Fruit fly (Drosophila melanogaster) whole organism, embryonic: ENCODE results near the gene HINT1.
A peak's percentile ranks its signal among the peaks of the same experiment; 100 is the strongest.

Experiments used
- ATbp ChIP-seq: fragments of 200-800 bp; sonication (Bioruptor generic); optimal IDR thresholded peaks from 2 replicates; lab custom pipeline; 2017; ENCODE audit warnings: missing biosample characterization, mild to moderate bottlenecking, missing genetic modification characterization, missing genetic modification reagents
- Abd-B ChIP-seq: fragments of 200-800 bp; sonication (Bioruptor generic); optimal IDR thresholded peaks from 2 replicates; lab custom pipeline; 2018; ENCODE audit warnings: missing biosample characterization, mild to moderate bottlenecking, missing genetic modification characterization, moderate library complexity
- Atf6 ChIP-seq: fragments of 200-800 bp; sonication (Bioruptor generic); IDR thresholded peaks from 2 replicates; pipeline ENCODE4 v1.3.6; 2022; ENCODE audit warnings: missing biosample characterization, missing genetic modification characterization
- BtbVII ChIP-seq: fragments of 200-800 bp; sonication (Bioruptor generic); optimal IDR thresholded peaks from 3 replicates; lab custom pipeline; 2017; ENCODE audit warnings: missing biosample characterization, mild to moderate bottlenecking, missing genetic modification characterization
- CG10959 ChIP-seq: fragments of 200-800 bp; sonication (Bioruptor generic); IDR thresholded peaks from 2 replicates; pipeline ENCODE4 v1.3.6; 2022; ENCODE audit warnings: missing biosample characterization, missing genetic modification characterization
- CG10979 ChIP-seq: fragments of 200-800 bp; sonication (Bioruptor generic); optimal IDR thresholded peaks from 2 replicates; lab custom pipeline; 2018; ENCODE audit warnings: missing biosample characterization, mild to moderate bottlenecking, missing genetic modification characterization, moderate library complexity
- CG11093 ChIP-seq: fragments of 200-800 bp; sonication (Bioruptor generic); IDR thresholded peaks from 3 replicates; pipeline ENCODE4 v1.3.6; 2022; ENCODE audit warnings: missing biosample characterization, missing genetic modification characterization
- CG11398 ChIP-seq: fragments of 200-800 bp; sonication (Bioruptor generic); optimal IDR thresholded peaks from 2 replicates; lab custom pipeline; 2016; ENCODE audit warnings: missing biosample characterization, missing genetic modification characterization
- CG12219 ChIP-seq: fragments of 200-800 bp; sonication (Bioruptor generic); optimal IDR thresholded peaks from 3 replicates; lab custom pipeline; 2018; ENCODE audit warnings: missing biosample characterization, mild to moderate bottlenecking, missing genetic modification characterization
- CG12769 ChIP-seq: fragments of 200-800 bp; sonication (Bioruptor generic); optimal IDR thresholded peaks from 2 replicates; lab custom pipeline; 2019; ENCODE audit warnings: missing biosample characterization, mild to moderate bottlenecking, missing genetic modification characterization, moderate library complexity
- CG1647 ChIP-seq: fragments of 200-800 bp; sonication (Bioruptor generic); optimal IDR thresholded peaks from 3 replicates; lab custom pipeline; 2016; ENCODE audit warnings: missing biosample characterization, missing genetic modification characterization
- CG17328 ChIP-seq: fragments of 200-800 bp; sonication (Bioruptor generic); IDR thresholded peaks from 2 replicates; pipeline ENCODE4 v1.3.6; 2022; ENCODE audit warnings: missing biosample characterization, missing genetic modification characterization
- CG17385 ChIP-seq: fragments of 200-800 bp; sonication (Bioruptor generic); optimal IDR thresholded peaks from 3 replicates; lab custom pipeline; 2018; ENCODE audit warnings: missing biosample characterization, mild to moderate bottlenecking, missing genetic modification characterization
- CG1792 ChIP-seq: fragments of 200-800 bp; sonication (Bioruptor generic); optimal IDR thresholded peaks from 2 replicates; lab custom pipeline; 2016; ENCODE audit warnings: missing biosample characterization, missing genetic modification characterization
- CG1832 ChIP-seq: fragments of 200-800 bp; sonication (Bioruptor generic); optimal IDR thresholded peaks from 2 replicates; lab custom pipeline; 2017; ENCODE audit warnings: missing biosample characterization, mild to moderate bottlenecking, missing genetic modification characterization, inconsistent platforms
- CG3726 ChIP-seq: fragments of 200-800 bp; sonication (Bioruptor generic); IDR thresholded peaks from 3 replicates; pipeline ENCODE4, ENCODE4 v1.3.6; 2022; ENCODE audit warnings: missing biosample characterization, missing genetic modification characterization
- CG8290 ChIP-seq, 3 experiments: fragments of 200-800 bp; sonication (Bioruptor generic); optimal IDR thresholded peaks; 2 replicates each; lab custom pipeline; 2016 to 2019; ENCODE audit warnings: missing biosample characterization in 3 of 3, missing genetic modification characterization in 3 of 3, mild to moderate bottlenecking in 2 of 3, moderate library complexity in 1 of 3
- CG8478 ChIP-seq: fragments of >200 bp; optimal IDR thresholded peaks from 2 replicates; lab custom pipeline; 2018
- CG9215 ChIP-seq: fragments of 200-800 bp; sonication (Bioruptor generic); IDR thresholded peaks from 2 replicates; pipeline ENCODE4 v1.3.6; 2022; ENCODE audit warnings: missing biosample characterization, missing genetic modification characterization
- CG9932 ChIP-seq: fragments of 200-800 bp; sonication (Bioruptor generic); IDR thresholded peaks from 2 replicates; pipeline ENCODE4 v1.3.6; 2022; ENCODE audit warnings: missing biosample characterization, missing genetic modification characterization
- CkIIα-i1 ChIP-seq: fragments of 200-800 bp; sonication (Bioruptor generic); IDR thresholded peaks from 2 replicates; pipeline ENCODE4 v1.3.6; 2022; ENCODE audit warnings: missing biosample characterization, missing genetic modification characterization
- Dek ChIP-seq: fragments of 200-800 bp; sonication (Bioruptor generic); optimal IDR thresholded peaks from 3 replicates; lab custom pipeline; 2019; ENCODE audit warnings: missing biosample characterization, mild to moderate bottlenecking, missing genetic modification characterization, moderate library complexity
- Dref ChIP-seq: fragments of 200-800 bp; sonication (Bioruptor generic); IDR thresholded peaks from 2 replicates; pipeline ENCODE4 v1.3.6; 2022; ENCODE audit warnings: missing biosample characterization, missing genetic modification characterization
- HHEX ChIP-seq: fragments of 200-800 bp; sonication (Bioruptor generic); optimal IDR thresholded peaks from 3 replicates; lab custom pipeline; 2017; ENCODE audit warnings: missing biosample characterization, mild to moderate bottlenecking, missing genetic modification characterization, missing genetic modification reagents
- NfI ChIP-seq: fragments of 200-800 bp; sonication (Bioruptor generic); optimal IDR thresholded peaks from 3 replicates; lab custom pipeline; 2018; ENCODE audit warnings: missing biosample characterization, mild to moderate bottlenecking, missing genetic modification characterization, moderate library complexity
- Spps ChIP-seq: fragments of 200-800 bp; sonication (Bioruptor generic); optimal IDR thresholded peaks from 2 replicates; lab custom pipeline; 2018; ENCODE audit warnings: missing biosample characterization, mild to moderate bottlenecking, missing genetic modification characterization
- al ChIP-seq: fragments of 200-800 bp; sonication (Bioruptor generic); IDR thresholded peaks from 2 replicates; pipeline ENCODE4 v1.3.6; 2022; ENCODE audit warnings: missing biosample characterization, missing genetic modification characterization
- ato ChIP-seq: fragments of 200-800 bp; sonication (Bioruptor generic); IDR thresholded peaks from 2 replicates; pipeline ENCODE4 v1.3.6; 2022; ENCODE audit warnings: missing biosample characterization, missing genetic modification characterization; ENCODE audit not compliant: partially characterized antibody
- bab2 ChIP-seq: fragments of 200-800 bp; sonication (Bioruptor generic); optimal IDR thresholded peaks from 2 replicates; lab custom pipeline; 2016; ENCODE audit warnings: missing biosample characterization, missing genetic modification characterization
- chm ChIP-seq: fragments of 200-800 bp; sonication (Bioruptor generic); IDR thresholded peaks from 2 replicates; pipeline ENCODE4 v1.3.6; 2022; ENCODE audit warnings: missing biosample characterization, missing genetic modification characterization
- crc ChIP-seq: fragments of 200-800 bp; sonication (Bioruptor generic); optimal IDR thresholded peaks from 2 replicates; lab custom pipeline; 2016; ENCODE audit warnings: missing biosample characterization, missing genetic modification characterization
- dan ChIP-seq: fragments of 200-800 bp; sonication (Bioruptor generic); IDR thresholded peaks from 2 replicates; pipeline ENCODE4 v1.3.6; 2022; ENCODE audit warnings: missing biosample characterization, missing genetic modification characterization
- dimm ChIP-seq: fragments of 200-800 bp; sonication (Bioruptor generic); IDR thresholded peaks from 2 replicates; pipeline ENCODE4 v1.3.6; 2022; ENCODE audit warnings: missing biosample characterization, missing genetic modification characterization
- dmrt99B ChIP-seq: fragments of 200-800 bp; sonication (Bioruptor generic); optimal IDR thresholded peaks from 2 replicates; lab custom pipeline; 2018; ENCODE audit warnings: missing biosample characterization, mild to moderate bottlenecking, missing genetic modification characterization, moderate library complexity
- dysf ChIP-seq: fragments of 200-800 bp; sonication (Bioruptor generic); IDR thresholded peaks from 3 replicates; pipeline ENCODE4 v1.3.6; 2022; ENCODE audit warnings: missing biosample characterization, missing genetic modification characterization
- fd3F ChIP-seq: fragments of 200-800 bp; sonication (Bioruptor generic); optimal IDR thresholded peaks from 2 replicates; lab custom pipeline; 2018; ENCODE audit warnings: missing biosample characterization, mild to moderate bottlenecking, missing genetic modification characterization, moderate library complexity
- fru ChIP-seq: fragments of >200 bp; optimal IDR thresholded peaks from 2 replicates; lab custom pipeline; 2017
- ftz-f1 ChIP-seq: fragments of 200-800 bp; sonication (Bioruptor generic); optimal IDR thresholded peaks from 2 replicates; lab custom pipeline; 2016; ENCODE audit warnings: missing biosample characterization, missing genetic modification characterization
- fu2 ChIP-seq: fragments of 200-800 bp; sonication (Bioruptor generic); optimal IDR thresholded peaks from 2 replicates; lab custom pipeline; 2016; ENCODE audit warnings: missing biosample characterization, missing genetic modification characterization
- gcm2 ChIP-seq: fragments of 200-800 bp; sonication (Bioruptor generic); optimal IDR thresholded peaks from 2 replicates; lab custom pipeline; 2016; ENCODE audit warnings: missing biosample characterization, missing genetic modification characterization
- lab ChIP-seq: fragments of 200-800 bp; sonication (Bioruptor generic); optimal IDR thresholded peaks from 3 replicates; lab custom pipeline; 2017; ENCODE audit warnings: missing biosample characterization, missing genetic modification characterization, mild to moderate bottlenecking, moderate library complexity, missing genetic modification reagents
- lmd ChIP-seq: fragments of 200-800 bp; sonication (Bioruptor generic); IDR thresholded peaks from 2 replicates; pipeline ENCODE4 v1.3.6; 2022; ENCODE audit warnings: missing biosample characterization, missing genetic modification characterization
- nerfin-1 ChIP-seq: fragments of 200-800 bp; sonication (Bioruptor generic); optimal IDR thresholded peaks from 3 replicates; lab custom pipeline; 2019; ENCODE audit warnings: missing biosample characterization, mild to moderate bottlenecking, missing genetic modification characterization, moderate library complexity
- nom ChIP-seq: fragments of 200-800 bp; sonication (Bioruptor generic); optimal IDR thresholded peaks from 2 replicates; lab custom pipeline; 2017; ENCODE audit warnings: missing biosample characterization, missing genetic modification characterization, mild to moderate bottlenecking, moderate library complexity, missing genetic modification reagents
- ranshi ChIP-seq: fragments of 200-800 bp; sonication (Bioruptor generic); IDR thresholded peaks from 2 replicates; pipeline ENCODE4 v1.3.6; 2022; ENCODE audit warnings: missing biosample characterization, missing genetic modification characterization
- row ChIP-seq: fragments of 200-800 bp; sonication (Bioruptor generic); IDR thresholded peaks from 3 replicates; pipeline ENCODE4 v1.3.6; 2022; ENCODE audit warnings: missing biosample characterization, missing genetic modification characterization
- sisA ChIP-seq: fragments of 200-800 bp; sonication (Bioruptor generic); IDR thresholded peaks from 2 replicates; pipeline ENCODE4 v1.3.6; 2022; ENCODE audit warnings: missing biosample characterization, missing genetic modification characterization
- slbo ChIP-seq: fragments of 200-800 bp; sonication (Bioruptor generic); IDR thresholded peaks from 2 replicates; pipeline ENCODE4 v1.3.6; 2022; ENCODE audit warnings: missing biosample characterization, missing genetic modification characterization
- sqz ChIP-seq: fragments of 200-800 bp; sonication (Bioruptor generic); optimal IDR thresholded peaks from 3 replicates; lab custom pipeline; 2018; ENCODE audit warnings: missing biosample characterization, mild to moderate bottlenecking, missing genetic modification characterization
- tup ChIP-seq: fragments of 200-800 bp; sonication (Bioruptor generic); optimal IDR thresholded peaks from 2 replicates; lab custom pipeline; 2016; ENCODE audit warnings: missing biosample characterization, mild to moderate bottlenecking, missing genetic modification characterization, moderate library complexity
- vfl ChIP-seq: fragments of 200-800 bp; sonication (Bioruptor generic); optimal IDR thresholded peaks from 2 replicates; lab custom pipeline; 2016; ENCODE audit warnings: missing biosample characterization, missing genetic modification characterization
- vvl ChIP-seq: fragments of 200-800 bp; sonication (Bioruptor generic); IDR thresholded peaks from 2 replicates; pipeline ENCODE4 v1.3.6; 2022; ENCODE audit warnings: missing biosample characterization, missing genetic modification characterization

HINT1 gene

DNA sequence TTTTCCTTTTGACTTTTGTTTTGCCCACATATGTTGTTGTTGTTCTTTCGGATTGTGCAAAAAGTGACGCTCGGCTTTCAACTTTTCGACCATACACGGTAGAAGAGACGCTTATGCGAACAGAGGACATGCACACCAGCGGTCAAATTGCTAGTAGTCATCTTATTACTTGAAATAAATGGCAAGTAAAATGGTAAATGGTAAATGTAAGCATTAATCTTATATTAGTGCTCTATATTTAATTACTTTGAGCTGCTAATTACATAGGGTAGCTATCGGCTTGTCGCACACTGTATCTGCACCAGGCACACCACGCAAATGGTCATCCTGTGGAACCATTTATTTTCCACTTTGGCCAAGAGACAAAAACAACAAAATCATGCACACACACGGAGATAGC is 48.6 kb upstream of the HINT1 start (continued):
- 0 out of 2 replicates have a peak, but pooled peaks have one; percentile 37 for TF ChIP-seq ranshi (GFP tag; lab: Robert Waterston, UW)
- TF ChIP-seq row (GFP tag; lab: Robert Waterston, UW): peak; percentile 43; the same call in 2 of the 3 replicates
- no peak for TF ChIP-seq fd3F
- no peak for TF ChIP-seq dimm (GFP tag; lab: Robert Waterston, UW)
- TF ChIP-seq lab (GFP tag; lab: Kevin White, UChicago): peak; percentile 59
- TF ChIP-seq CG8290 (GFP tag; optimal IDR thresholded peaks at IDR 0.05; lab: Kevin White, UChicago): no peak
- peak in 1 of 2 experiments; percentile 47 for TF ChIP-seq CG8290 (tag; optimal IDR thresholded peaks at IDR 0.05; lab: Kevin White, UChicago)
- TF ChIP-seq Dref: no peak
- TF ChIP-seq CG17328: no peak
- no peak for TF ChIP-seq chm
- TF ChIP-seq vfl (GFP tag; lab: Kevin White, UChicago): no peak
- TF ChIP-seq bab2: no peak
- no peak for TF ChIP-seq nom
- no peak for TF ChIP-seq tup (GFP tag; lab: Kevin White, UChicago)
- 0 out of 3 replicates have a peak, but pooled peaks have one; percentile 15 for TF ChIP-seq CG3726 (GFP tag; lab: Robert Waterston, UW)
- no peak for TF ChIP-seq ftz-f1 (GFP tag; lab: Kevin White, UChicago)
- TF ChIP-seq Spps (tag; lab: Kevin White, UChicago): no peak
- TF ChIP-seq al (GFP tag; lab: Robert Waterston, UW): no peak
- no peak for TF ChIP-seq CG11398 (GFP tag; lab: Kevin White, UChicago)
- TF ChIP-seq CG1647 (GFP tag; lab: Kevin White, UChicago): no peak
- no peak for TF ChIP-seq CG1792
- no peak for TF ChIP-seq CG9932 (GFP tag; lab: Robert Waterston, UW)
- TF ChIP-seq crc (GFP tag; lab: Kevin White, UChicago): no peak
- no peak for TF ChIP-seq CG17385 (GFP tag; lab: Kevin White, UChicago)
- 0 out of 3 replicates have a peak, but pooled peaks have one; percentile 36 for TF ChIP-seq dysf (GFP tag; lab: Robert Waterston, UW)
- TF ChIP-seq ATbp: no peak
- no peak for TF ChIP-seq sqz (GFP tag; lab: Kevin White, UChicago)
- TF ChIP-seq slbo: peak; percentile 52; the same call in 1 of the 2 replicates
- no peak; the same call in 1 of the 2 replicates for TF ChIP-seq CG9215
- TF ChIP-seq BtbVII: no peak
- peak; percentile 40 for TF ChIP-seq lmd (GFP tag; lab: Robert Waterston, UW)
- TF ChIP-seq CG11093 (GFP tag; lab: Robert Waterston, UW): no peak
- no peak for TF ChIP-seq NfI (GFP tag; lab: Kevin White, UChicago)
- TF ChIP-seq Atf6 (GFP tag; lab: Robert Waterston, UW): peak; percentile 10; the same call in 1 of the 2 replicates
- TF ChIP-seq CG8478 (lab: Kevin White, UChicago): no peak
- TF ChIP-seq CG1832 (GFP tag; lab: Kevin White, UChicago): no peak
- TF ChIP-seq ato (GFP tag; lab: Robert Waterston, UW): no peak
- no peak for TF ChIP-seq nerfin-1
- no peak for TF ChIP-seq CkIIα-i1 (GFP tag; lab: Robert Waterston, UW)
- no peak for TF ChIP-seq CG10959
- TF ChIP-seq gcm2 (GFP tag; lab: Kevin White, UChicago): no peak
- TF ChIP-seq CG12219 (GFP tag; lab: Kevin White, UChicago): no peak
- no peak for TF ChIP-seq Abd-B
- TF ChIP-seq dan: no peak
- TF ChIP-seq fu2 (GFP tag; lab: Kevin White, UChicago): no peak
- TF ChIP-seq dmrt99B: peak; percentile 37
- peak; percentile 30 for TF ChIP-seq CG12769
- TF ChIP-seq Dek: no peak
- no peak for TF ChIP-seq CG10979 (tag; lab: Kevin White, UChicago)
- TF ChIP-seq sisA (GFP tag; lab: Robert Waterston, UW): peak; percentile 51; the same call in 1 of the 2 replicates
- no peak for TF ChIP-seq HHEX (GFP tag; lab: Kevin White, UChicago)
- TF ChIP-seq fru: no peak
- no peak; the same call in 1 of the 2 replicates for TF ChIP-seq vvl (GFP tag; lab: Robert Waterston, UW)
